Fruit fly (Drosophila melanogaster) whole organism, embryonic: ENCODE results near the gene Syx13.

Experiments
- Abd-B ChIP-seq: fragments of 200-800 bp; sonication (Bioruptor generic); optimal IDR thresholded peaks from 2 replicates; lab custom pipeline; 2018; ENCODE audit warnings: missing biosample characterization, mild to moderate bottlenecking, missing genetic modification characterization, moderate library complexity
- Atf-2 ChIP-seq: fragments of 200-800 bp; sonication (Bioruptor generic); optimal IDR thresholded peaks from 2 replicates; lab custom pipeline; 2016; ENCODE audit warnings: missing biosample characterization, missing genetic modification characterization
- CG10147 ChIP-seq: fragments of 200-800 bp; sonication (Bioruptor generic); optimal IDR thresholded peaks from 2 replicates; lab custom pipeline; 2019; ENCODE audit warnings: missing biosample characterization, mild to moderate bottlenecking, missing genetic modification characterization, moderate library complexity
- CG12104 ChIP-seq: fragments of 200-800 bp; sonication (Bioruptor generic); optimal IDR thresholded peaks from 3 replicates; lab custom pipeline; 2016; ENCODE audit warnings: missing biosample characterization, missing genetic modification characterization
- CG12299 ChIP-seq: fragments of 200-800 bp; sonication (Bioruptor generic); optimal IDR thresholded peaks from 2 replicates; lab custom pipeline; 2018; ENCODE audit warnings: missing biosample characterization, mild to moderate bottlenecking, missing genetic modification characterization
- CG12659 ChIP-seq: fragments of 200-800 bp; sonication (Bioruptor generic); optimal IDR thresholded peaks from 3 replicates; lab custom pipeline; 2017; ENCODE audit warnings: mild to moderate bottlenecking, missing biosample characterization, missing genetic modification reagents, missing genetic modification characterization
- CG14710 ChIP-seq: fragments of 200-800 bp; sonication (Bioruptor generic); optimal IDR thresholded peaks from 3 replicates; lab custom pipeline; 2019; ENCODE audit warnings: missing biosample characterization, mild to moderate bottlenecking, missing genetic modification characterization, moderate library complexity
- CG16779 ChIP-seq: fragments of 200-800 bp; sonication (Bioruptor generic); IDR thresholded peaks from 2 replicates; pipeline ENCODE4 v1.3.6; 2022; ENCODE audit warnings: missing biosample characterization, missing genetic modification characterization
- CG17328 ChIP-seq: fragments of 200-800 bp; sonication (Bioruptor generic); IDR thresholded peaks from 2 replicates; pipeline ENCODE4 v1.3.6; 2022; ENCODE audit warnings: missing biosample characterization, missing genetic modification characterization
- CG17359 ChIP-seq: fragments of 200-800 bp; sonication (Bioruptor generic); optimal IDR thresholded peaks from 3 replicates; lab custom pipeline; 2018; ENCODE audit warnings: missing biosample characterization, mild to moderate bottlenecking, missing genetic modification characterization, moderate library complexity
- CG17829 ChIP-seq: fragments of 200-800 bp; optimal IDR thresholded peaks from 2 replicates; lab custom pipeline; 2019; ENCODE audit warnings: missing biosample characterization, mild to moderate bottlenecking, missing genetic modification characterization, moderate library complexity
- CG2120 ChIP-seq: fragments of 200-800 bp; sonication (Bioruptor generic); optimal IDR thresholded peaks from 3 replicates; lab custom pipeline; 2016; ENCODE audit warnings: missing biosample characterization, missing genetic modification characterization
- CG31224 ChIP-seq: fragments of 200-800 bp; sonication (Bioruptor generic); IDR thresholded peaks from 2 replicates; pipeline ENCODE4 v1.3.6; 2022; ENCODE audit warnings: missing biosample characterization, missing genetic modification characterization
- CG3163 ChIP-seq: fragments of 200-800 bp; sonication (Bioruptor generic); optimal IDR thresholded peaks from 3 replicates; lab custom pipeline; 2016; ENCODE audit warnings: missing biosample characterization, missing genetic modification characterization
- CG9797 ChIP-seq: fragments of 200-800 bp; sonication (Bioruptor generic); optimal IDR thresholded peaks from 3 replicates; lab custom pipeline; 2018; ENCODE audit warnings: missing biosample characterization, mild to moderate bottlenecking, missing genetic modification characterization
- CG9817 ChIP-seq: fragments of 200-800 bp; sonication (Bioruptor generic); optimal IDR thresholded peaks from 2 replicates; lab custom pipeline; 2018; ENCODE audit warnings: missing biosample characterization, mild to moderate bottlenecking, missing genetic modification characterization, moderate library complexity
- D ChIP-seq, 2 experiments: fragments of 200-800 bp in 1 of 2; fragments of >200 bp in 1 of 2; sonication (Bioruptor generic) in 1 of 2; optimal IDR thresholded peaks; 2 replicates in 1 of 2; 3 replicates in 1 of 2; lab custom pipeline; 2017; ENCODE audit warnings: mild to moderate bottlenecking in 1 of 2, missing biosample characterization in 1 of 2, missing genetic modification characterization in 1 of 2, missing genetic modification reagents in 1 of 2
- D19B ChIP-seq: fragments of 200-800 bp; sonication (Bioruptor generic); optimal IDR thresholded peaks from 2 replicates; lab custom pipeline; 2017; ENCODE audit warnings: missing biosample characterization, mild to moderate bottlenecking, missing genetic modification characterization
- Dek ChIP-seq: fragments of 200-800 bp; sonication (Bioruptor generic); optimal IDR thresholded peaks from 3 replicates; lab custom pipeline; 2019; ENCODE audit warnings: missing biosample characterization, mild to moderate bottlenecking, missing genetic modification characterization, moderate library complexity
- Hr78 ChIP-seq, 2 experiments: fragments of 200-800 bp in 1 of 2; fragments of >200 bp in 1 of 2; sonication (Bioruptor generic) in 1 of 2; optimal IDR thresholded peaks; 2 replicates each; lab custom pipeline; 2017 to 2019; ENCODE audit warnings: missing biosample characterization in 2 of 2, missing genetic modification characterization in 2 of 2, mild to moderate bottlenecking in 1 of 2, moderate library complexity in 1 of 2
- Kr ChIP-seq: fragments of 200-800 bp; sonication (Bioruptor generic); optimal IDR thresholded peaks from 2 replicates; lab custom pipeline; 2017; ENCODE audit warnings: missing biosample characterization, mild to moderate bottlenecking, missing genetic modification characterization
- Nf-YB ChIP-seq: fragments of 200-800 bp; sonication (Bioruptor generic); optimal IDR thresholded peaks from 3 replicates; lab custom pipeline; 2019; ENCODE audit warnings: missing biosample characterization, mild to moderate bottlenecking, missing genetic modification characterization, moderate library complexity
- Scr ChIP-seq: fragments of 200-800 bp; sonication (Bioruptor generic); IDR thresholded peaks from 2 replicates; pipeline ENCODE4 v1.3.6; 2022; ENCODE audit warnings: missing biosample characterization, missing genetic modification characterization; ENCODE audit not compliant: partially characterized antibody
- Stat92E ChIP-seq, 3 experiments: fragments of >200 bp in 2 of 3; fragments of 200-800 bp in 1 of 3; sonication (Bioruptor generic) in 1 of 3; optimal IDR thresholded peaks; 2 replicates each; lab custom pipeline; 2017 to 2019; ENCODE audit warnings: missing biosample characterization in 3 of 3, missing genetic modification characterization in 3 of 3, mild to moderate bottlenecking in 1 of 3, moderate library complexity in 1 of 3
- Xrp1 ChIP-seq: fragments of 200-800 bp; sonication (Bioruptor generic); IDR thresholded peaks from 2 replicates; pipeline ENCODE4 v1.3.6; 2022; ENCODE audit warnings: missing biosample characterization, missing genetic modification characterization
- abd-A ChIP-seq: fragments of 200-800 bp; sonication (Bioruptor generic); optimal IDR thresholded peaks from 3 replicates; lab custom pipeline; 2019; ENCODE audit warnings: missing biosample characterization, mild to moderate bottlenecking, missing genetic modification characterization, moderate library complexity
- aop ChIP-seq: fragments of 200-800 bp; sonication (Bioruptor generic); IDR thresholded peaks from 2 replicates; pipeline ENCODE4 v1.3.6; 2022; ENCODE audit warnings: missing biosample characterization, missing genetic modification characterization
- ato ChIP-seq: fragments of 200-800 bp; sonication (Bioruptor generic); IDR thresholded peaks from 2 replicates; pipeline ENCODE4 v1.3.6; 2022; ENCODE audit warnings: missing biosample characterization, missing genetic modification characterization; ENCODE audit not compliant: partially characterized antibody
- cas ChIP-seq: fragments of 200-800 bp; sonication (Bioruptor generic); IDR thresholded peaks from 2 replicates; pipeline ENCODE4 v1.3.6; 2022; ENCODE audit warnings: missing biosample characterization, missing genetic modification characterization
- chif ChIP-seq, 2 experiments: fragments of 200-800 bp; sonication (Bioruptor generic); optimal IDR thresholded peaks; 3 replicates each; lab custom pipeline; 2016; ENCODE audit warnings: missing biosample characterization in 2 of 2, missing genetic modification characterization in 2 of 2
- cwo ChIP-seq: fragments of 200-800 bp; sonication (Bioruptor generic); optimal IDR thresholded peaks from 3 replicates; lab custom pipeline; 2017; ENCODE audit warnings: missing biosample characterization, missing genetic modification characterization, mild to moderate bottlenecking, moderate library complexity, missing genetic modification reagents
- danr ChIP-seq: fragments of 200-800 bp; sonication (Bioruptor generic); IDR thresholded peaks from 2 replicates; pipeline ENCODE4 v1.3.6; 2022; ENCODE audit warnings: missing biosample characterization, missing genetic modification characterization
- dmrt11E ChIP-seq: fragments of 200-800 bp; sonication (Bioruptor generic); optimal IDR thresholded peaks from 3 replicates; lab custom pipeline; 2018; ENCODE audit warnings: missing biosample characterization, mild to moderate bottlenecking, missing genetic modification characterization, moderate library complexity
- ems ChIP-seq: fragments of 200-800 bp; sonication (Bioruptor generic); optimal IDR thresholded peaks from 3 replicates; lab custom pipeline; 2016; ENCODE audit warnings: missing biosample characterization, missing genetic modification characterization
- ftz-f1 ChIP-seq: fragments of 200-800 bp; sonication (Bioruptor generic); optimal IDR thresholded peaks from 2 replicates; lab custom pipeline; 2016; ENCODE audit warnings: missing biosample characterization, missing genetic modification characterization
- fu2 ChIP-seq: fragments of 200-800 bp; sonication (Bioruptor generic); optimal IDR thresholded peaks from 2 replicates; lab custom pipeline; 2016; ENCODE audit warnings: missing biosample characterization, missing genetic modification characterization
- gce ChIP-seq: fragments of 200-800 bp; sonication (Bioruptor generic); IDR thresholded peaks from 3 replicates; pipeline ENCODE4 v1.3.6; 2022; ENCODE audit warnings: missing biosample characterization, missing genetic modification characterization
- gsb ChIP-seq: fragments of 200-800 bp; sonication (Bioruptor generic); IDR thresholded peaks from 2 replicates; pipeline ENCODE4 v1.3.6; 2022; ENCODE audit warnings: missing biosample characterization, missing genetic modification characterization
- ind ChIP-seq: fragments of 200-800 bp; sonication (Bioruptor generic); optimal IDR thresholded peaks from 3 replicates; lab custom pipeline; 2016; ENCODE audit warnings: missing biosample characterization, missing genetic modification characterization
- nau ChIP-seq: fragments of 200-800 bp; sonication (Bioruptor generic); optimal IDR thresholded peaks from 3 replicates; lab custom pipeline; 2017; ENCODE audit warnings: missing biosample characterization, mild to moderate bottlenecking, missing genetic modification characterization, missing genetic modification reagents
- pros ChIP-seq: fragments of 200-800 bp; sonication (Bioruptor generic); optimal IDR thresholded peaks from 3 replicates; lab custom pipeline; 2019; ENCODE audit warnings: missing biosample characterization, mild to moderate bottlenecking, missing genetic modification characterization, moderate library complexity
- repo ChIP-seq: fragments of 200-800 bp; sonication (Bioruptor generic); optimal IDR thresholded peaks from 2 replicates; lab custom pipeline; 2016; ENCODE audit warnings: missing biosample characterization, missing genetic modification characterization
- row ChIP-seq: fragments of 200-800 bp; sonication (Bioruptor generic); IDR thresholded peaks from 3 replicates; pipeline ENCODE4 v1.3.6; 2022; ENCODE audit warnings: missing biosample characterization, missing genetic modification characterization
- sc ChIP-seq, 3 experiments: fragments of >200 bp in 2 of 3; fragments of 200-800 bp in 1 of 3; sonication (Bioruptor generic) in 1 of 3; optimal IDR thresholded peaks; 2 replicates in 2 of 3; 3 replicates in 1 of 3; lab custom pipeline; 2017; ENCODE audit warnings: mild to moderate bottlenecking in 1 of 3, missing biosample characterization in 1 of 3, missing genetic modification characterization in 1 of 3, missing genetic modification reagents in 1 of 3
- schlank ChIP-seq: fragments of 200-800 bp; sonication (Bioruptor generic); optimal IDR thresholded peaks from 2 replicates; lab custom pipeline; 2018; ENCODE audit warnings: missing biosample characterization, mild to moderate bottlenecking, missing genetic modification characterization
- sens-2 ChIP-seq: fragments of 200-800 bp; sonication (Bioruptor generic); IDR thresholded peaks from 2 replicates; pipeline ENCODE4 v1.3.6; 2022; ENCODE audit warnings: missing biosample characterization, missing genetic modification characterization
- slou ChIP-seq: fragments of 200-800 bp; sonication (Bioruptor generic); optimal IDR thresholded peaks from 3 replicates; lab custom pipeline; 2016; ENCODE audit warnings: missing biosample characterization, missing genetic modification characterization
- so ChIP-seq: fragments of 200-800 bp; sonication (Bioruptor generic); IDR thresholded peaks from 3 replicates; pipeline ENCODE4 v1.3.6; 2022; ENCODE audit warnings: missing biosample characterization, missing genetic modification characterization
- unpg ChIP-seq: fragments of 200-800 bp; sonication (Bioruptor generic); optimal IDR thresholded peaks from 3 replicates; lab custom pipeline; 2018; ENCODE audit warnings: missing biosample characterization, mild to moderate bottlenecking, missing genetic modification characterization, moderate library complexity

Gene Syx13

DNA sequence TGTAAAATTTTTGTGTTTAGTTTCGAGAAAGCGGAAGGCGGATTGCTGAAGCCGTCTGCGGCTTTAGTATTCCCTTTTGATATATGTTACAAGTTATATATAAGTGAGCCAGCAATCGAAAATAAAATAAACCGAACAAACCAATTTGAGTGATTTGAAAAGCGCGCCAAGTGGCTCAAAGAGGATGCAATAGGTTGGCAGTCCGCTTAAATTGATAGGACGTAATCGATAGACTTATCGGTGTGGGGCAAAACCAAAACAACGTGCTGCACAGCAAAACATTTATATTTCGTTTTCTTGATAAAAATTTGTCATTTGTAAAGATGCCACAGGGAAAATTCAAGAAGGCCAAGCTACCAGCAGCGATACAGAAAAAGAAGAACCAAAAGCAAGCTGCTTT, 2.5 kb downstream of the Syx13 start, which contains the start of gene CG11279 (continued):
- TF ChIP-seq nau (GFP tag; lab: Kevin White, UChicago) (no peak), Dek (tag; lab: Kevin White, UChicago) (no peak), CG17829 (tag; lab: Kevin White, UChicago) (peak; percentile 33), ems (GFP tag; lab: Kevin White, UChicago) (no peak), CG9797 (GFP tag; lab: Kevin White, UChicago) (peak; percentile 14), CG3163 (GFP tag; lab: Kevin White, UChicago) (no peak), gce (GFP tag; lab: Robert Waterston, UW) (no peak), ind (GFP tag; lab: Kevin White, UChicago) (no peak), CG12104 (GFP tag; lab: Kevin White, UChicago) (no peak), pros (GFP tag; lab: Kevin White, UChicago) (no peak), aop (GFP tag; lab: Robert Waterston, UW) (no peak), row (GFP tag; lab: Robert Waterston, UW) (no peak; the same call in 2 of the 3 replicates), fu2 (GFP tag; lab: Kevin White, UChicago) (no peak), danr (GFP tag; lab: Robert Waterston, UW) (no peak), cwo (GFP tag; lab: Kevin White, UChicago) (no peak), sens-2 (GFP tag; lab: Robert Waterston, UW) (no peak), dmrt11E (no peak), cas (GFP tag; lab: Robert Waterston, UW) (no peak), repo (GFP tag; lab: Kevin White, UChicago) (no peak), CG17328 (GFP tag; lab: Robert Waterston, UW) (no peak), CG2120 (no peak), ato (peak; percentile 75), gsb (GFP tag; lab: Robert Waterston, UW) (no peak), schlank (no peak), Kr (no peak), CG12299 (tag; lab: Kevin White, UChicago) (no peak), chif (GFP tag; optimal IDR thresholded peaks at IDR 0.05; lab: Kevin White, UChicago) (no peak), slou (GFP tag; lab: Kevin White, UChicago) (no peak), CG9817 (no peak), CG16779 (GFP tag; lab: Robert Waterston, UW) (no peak), Scr (GFP tag; lab: Robert Waterston, UW) (peak; percentile 73), unpg (GFP tag; lab: Kevin White, UChicago) (no peak), Stat92E (GFP tag; optimal IDR thresholded peaks at IDR 0.05; lab: Kevin White, UChicago) (no peak), Xrp1 (GFP tag; lab: Robert Waterston, UW) (0 out of 2 replicates have a peak, but pooled peaks have one; percentile 18), D (optimal IDR thresholded peaks at IDR 0.05; lab: Kevin White, UChicago) (no peak), D (GFP tag; optimal IDR thresholded peaks at IDR 0.05; lab: Kevin White, UChicago) (no peak), CG14710 (tag; lab: Kevin White, UChicago) (peak; percentile 28), abd-A (tag; lab: Kevin White, UChicago) (no peak), so (GFP tag; lab: Robert Waterston, UW) (no peak), D19B (GFP tag; lab: Kevin White, UChicago) (no peak), CG12659 (GFP tag; lab: Kevin White, UChicago) (no peak), Nf-YB (GFP tag; lab: Kevin White, UChicago) (no peak), CG10147 (GFP tag; lab: Kevin White, UChicago) (no peak), ftz-f1 (GFP tag; lab: Kevin White, UChicago) (no peak), Abd-B (GFP tag; lab: Kevin White, UChicago) (no peak), sc (optimal IDR thresholded peaks at IDR 0.05; lab: Kevin White, UChicago) (no peak), sc (GFP tag; optimal IDR thresholded peaks at IDR 0.05; lab: Kevin White, UChicago) (no peak), Atf-2 (no peak), CG31224 (GFP tag; lab: Robert Waterston, UW) (no peak), Hr78 (GFP tag; optimal IDR thresholded peaks at IDR 0.05; lab: Kevin White, UChicago) (no peak), CG17359 (tag; lab: Kevin White, UChicago) (no peak)
